Worm (Caenorhabditis elegans) whole organism, L3 larva: ENCODE data around the gene soc-2.

Experiments
- egl-27 ChIP-seq: sonication (generic microtip); optimal IDR thresholded peaks from 4 replicates; lab custom pipeline; 2017; ENCODE audit warnings: missing biosample characterization, missing genetic modification reagents, missing genetic modification characterization
- nhr-25 ChIP-seq: sonication (generic microtip); optimal IDR thresholded peaks from 2 replicates; lab custom pipeline; 2017; ENCODE audit warnings: missing biosample characterization, missing genetic modification characterization
- nhr-43 ChIP-seq: sonication (generic microtip); optimal IDR thresholded peaks from 2 replicates; lab custom pipeline; 2016; ENCODE audit warnings: mild to moderate bottlenecking, missing genetic modification characterization, missing compliant biosample characterization; ENCODE audit not compliant: poor library complexity, severe bottlenecking
- unc-39 ChIP-seq: sonication (generic microtip); optimal IDR thresholded peaks from 4 replicates; lab custom pipeline; 2017; ENCODE audit warnings: missing biosample characterization, missing genetic modification characterization

DNA sequence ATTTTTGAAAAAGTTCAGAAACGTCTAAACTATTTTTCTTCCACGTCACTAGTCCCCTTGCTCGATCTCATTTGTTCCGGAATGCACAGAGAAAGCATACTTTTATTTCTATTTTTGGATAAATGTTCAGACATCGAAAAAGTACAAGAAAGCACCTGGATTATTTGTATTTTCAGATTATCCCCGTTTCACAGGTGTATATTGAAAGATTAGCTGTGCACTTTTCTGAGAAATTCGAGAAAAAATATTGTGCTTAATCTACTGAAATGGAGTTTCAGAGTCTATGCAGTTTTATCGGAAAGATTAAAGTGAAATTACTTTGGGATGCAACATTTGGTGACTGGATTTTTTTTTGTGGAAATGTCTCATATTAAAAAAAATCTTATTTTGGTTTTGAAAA is 50.3 kb downstream of the soc-2 start:
- TF ChIP-seq unc-39 (tag; lab: Kevin White, UChicago), result no peak
- no peak for TF ChIP-seq nhr-43 (tag; lab: Kevin White, UChicago)
- TF ChIP-seq nhr-25 (tag; lab: Kevin White, UChicago), result no peak
- TF ChIP-seq egl-27, result no peak
